Fruit fly (Drosophila melanogaster) whole organism, wandering third instar larva: Measurements from ENCODE around the gene CG17111.

Experiments
- CG32264 ChIP-seq: fragments of 200-800 bp; sonication (Bioruptor generic); optimal IDR thresholded peaks from 2 replicates; lab custom pipeline; 2016; ENCODE audit warnings: missing biosample characterization, missing genetic modification characterization
- CG9705 ChIP-seq: fragments of 200-800 bp; sonication (Bioruptor generic); optimal IDR thresholded peaks from 2 replicates; lab custom pipeline; 2018; ENCODE audit warnings: missing biosample characterization, mild to moderate bottlenecking, missing genetic modification characterization
- Dif ChIP-seq: fragments of 200-275, 200-300 bp; sonication (Bioruptor generic); optimal IDR thresholded peaks from 2 replicates; lab custom pipeline; 2018; ENCODE audit warnings: missing biosample characterization, missing genetic modification characterization; ENCODE audit not compliant: partially characterized antibody
- HLH106 ChIP-seq: fragments of 200-800 bp; optimal IDR thresholded peaks from 3 replicates; lab custom pipeline; 2019; ENCODE audit warnings: missing biosample characterization, mild to moderate bottlenecking, missing genetic modification characterization, moderate library complexity
- Hnf4 ChIP-seq: fragments of 200-800 bp; sonication (Bioruptor generic); optimal IDR thresholded peaks from 2 replicates; lab custom pipeline; 2016; ENCODE audit warnings: missing biosample characterization, mild to moderate bottlenecking, missing genetic modification characterization
- Hr78 ChIP-seq: fragments of >200 bp; optimal IDR thresholded peaks from 2 replicates; lab custom pipeline; 2017; ENCODE audit warnings: missing biosample characterization, missing genetic modification characterization
- Hr83 ChIP-seq: fragments of 200-300 bp; sonication (Bioruptor generic); optimal IDR thresholded peaks from 2 replicates; lab custom pipeline; 2016; ENCODE audit warnings: missing biosample characterization, mild to moderate bottlenecking, missing genetic modification characterization, moderate library complexity; ENCODE audit not compliant: poor library complexity, severe bottlenecking
- Jra ChIP-seq: sonication (Bioruptor generic); optimal IDR thresholded peaks from 2 replicates; lab custom pipeline; 2016; ENCODE audit warnings: missing biosample characterization, missing genetic modification characterization
- Mio ChIP-seq: sonication (Bioruptor generic); optimal IDR thresholded peaks from 2 replicates; lab custom pipeline; 2016; ENCODE audit warnings: missing biosample characterization, missing genetic modification characterization
- Myc ChIP-seq: fragments of >200 bp; optimal IDR thresholded peaks from 2 replicates; lab custom pipeline; 2017
- N ChIP-seq: fragments of >200 bp; optimal IDR thresholded peaks from 2 replicates; lab custom pipeline; 2018; ENCODE audit warnings: missing biosample characterization, missing external identifiers, missing genetic modification characterization
- OdsH ChIP-seq: fragments of 200-800 bp; sonication (Bioruptor generic); optimal IDR thresholded peaks from 2 replicates; lab custom pipeline; 2016; ENCODE audit warnings: missing biosample characterization, mild to moderate bottlenecking, missing genetic modification characterization
- Rel ChIP-seq, 2 experiments: fragments of 200-800 bp; sonication (Bioruptor generic) in 1 of 2; optimal IDR thresholded peaks; 2 replicates in 1 of 2; 3 replicates in 1 of 2; lab custom pipeline; 2016 to 2019; ENCODE audit warnings: mild to moderate bottlenecking in 2 of 2, missing biosample characterization in 2 of 2, missing genetic modification characterization in 2 of 2, moderate library complexity in 1 of 2
- Sp1 ChIP-seq: fragments of 200-800 bp; sonication (Bioruptor generic); optimal IDR thresholded peaks from 3 replicates; lab custom pipeline; 2019; ENCODE audit warnings: missing biosample characterization, mild to moderate bottlenecking, missing genetic modification characterization, moderate library complexity
- Vsx2 ChIP-seq: fragments of 200-300, 225-300 bp; sonication (Bioruptor generic); optimal IDR thresholded peaks from 2 replicates; lab custom pipeline; 2018; ENCODE audit warnings: missing biosample characterization, missing genetic modification characterization; ENCODE audit not compliant: partially characterized antibody
- br ChIP-seq: fragments of 200-800 bp; sonication (Bioruptor generic); optimal IDR thresholded peaks from 2 replicates; lab custom pipeline; 2016; ENCODE audit warnings: missing biosample characterization, missing genetic modification characterization
- brk ChIP-seq: fragments of 200-800 bp; sonication (Bioruptor generic); optimal IDR thresholded peaks from 2 replicates; lab custom pipeline; 2016; ENCODE audit warnings: missing biosample characterization, mild to moderate bottlenecking, missing genetic modification characterization
- dl ChIP-seq, 2 experiments: fragments of 175-275, 200-275 bp in 1 of 2; fragments of 200-275 bp in 1 of 2; sonication (Bioruptor generic); optimal IDR thresholded peaks; lab custom pipeline; 2018; ENCODE audit warnings: mild to moderate bottlenecking in 2 of 2, missing biosample characterization in 2 of 2, missing genetic modification characterization in 2 of 2, moderate library complexity in 2 of 2; ENCODE audit not compliant: partially characterized antibody in 2 of 2, insufficient read depth in 1 of 2
- dmrt93B ChIP-seq: fragments of 200-800 bp; sonication (Bioruptor generic); optimal IDR thresholded peaks from 2 replicates; lab custom pipeline; 2018; ENCODE audit warnings: missing biosample characterization, mild to moderate bottlenecking, missing genetic modification characterization
- dsf ChIP-seq: sonication (Bioruptor generic); optimal IDR thresholded peaks from 2 replicates; lab custom pipeline; 2016; ENCODE audit warnings: missing biosample characterization, missing genetic modification characterization, borderline replicate concordance
- foxo ChIP-seq, 2 experiments: fragments of 200-800 bp; sonication (Bioruptor generic); optimal IDR thresholded peaks; 2 replicates in 1 of 2; 3 replicates in 1 of 2; lab custom pipeline; 2016 to 2017; ENCODE audit warnings: missing biosample characterization in 2 of 2, missing genetic modification characterization in 2 of 2
- fru ChIP-seq: fragments of 200-800 bp; sonication (Bioruptor generic); optimal IDR thresholded peaks from 3 replicates; lab custom pipeline; 2016; ENCODE audit warnings: missing biosample characterization, mild to moderate bottlenecking, missing genetic modification characterization
- h ChIP-seq: fragments of 200-800 bp; sonication (Bioruptor generic); optimal IDR thresholded peaks from 3 replicates; lab custom pipeline; 2016; ENCODE audit warnings: missing biosample characterization, mild to moderate bottlenecking, missing genetic modification characterization
- jim ChIP-seq: fragments of 175-275, 200-325 bp; sonication (Bioruptor generic); optimal IDR thresholded peaks from 2 replicates; lab custom pipeline; 2016; ENCODE audit warnings: missing biosample characterization, mild to moderate bottlenecking, missing genetic modification characterization
- lola ChIP-seq: fragments of >200 bp; optimal IDR thresholded peaks from 2 replicates; lab custom pipeline; 2017; ENCODE audit warnings: missing biosample characterization, missing genetic modification characterization
- pan ChIP-seq: fragments of >200 bp; optimal IDR thresholded peaks from 2 replicates; lab custom pipeline; 2017
- psq ChIP-seq: fragments of 200-800 bp; sonication (Bioruptor generic); optimal IDR thresholded peaks from 3 replicates; lab custom pipeline; 2017; ENCODE audit warnings: missing biosample characterization, mild to moderate bottlenecking, missing genetic modification characterization, moderate library complexity
- rgr ChIP-seq: fragments of 200-800 bp; sonication (Bioruptor generic); optimal IDR thresholded peaks from 3 replicates; lab custom pipeline; 2016; ENCODE audit warnings: missing biosample characterization, mild to moderate bottlenecking, missing genetic modification characterization
- sage ChIP-seq: fragments of 200-800 bp; sonication (Bioruptor generic); optimal IDR thresholded peaks from 2 replicates; lab custom pipeline; 2016; ENCODE audit warnings: missing biosample characterization, mild to moderate bottlenecking, missing genetic modification characterization
- sv ChIP-seq: fragments of 200-800 bp; sonication (Bioruptor generic); optimal IDR thresholded peaks from 3 replicates; lab custom pipeline; 2016; ENCODE audit warnings: missing biosample characterization, missing genetic modification characterization
- woc ChIP-seq: sonication (Bioruptor generic); optimal IDR thresholded peaks from 2 replicates; lab custom pipeline; 2016; ENCODE audit warnings: missing biosample characterization, mild to moderate bottlenecking, missing genetic modification characterization

Gene CG17111

dm6 chr3R:23058858-23059257 lies 8.2 kb downstream of the CG17111 start, which contains the start of gene Ctns:
Gene Ctns, minus strand, starts transcription at chr3R:23058958.
- no peak for TF ChIP-seq sv (GFP tag; lab: Kevin White, UChicago)
- TF ChIP-seq sage (GFP tag; lab: Kevin White, UChicago): no peak
- no peak for TF ChIP-seq Vsx2
- no peak for TF ChIP-seq rgr (GFP tag; lab: Kevin White, UChicago)
- no peak for TF ChIP-seq CG9705 (GFP tag; lab: Kevin White, UChicago)
- no peak for TF ChIP-seq fru (GFP tag; lab: Kevin White, UChicago)
- no peak for TF ChIP-seq Dif (GFP tag; lab: Kevin White, UChicago)
- no peak for TF ChIP-seq CG32264 (GFP tag; lab: Kevin White, UChicago)
- no peak for TF ChIP-seq Hr78 (GFP tag; lab: Kevin White, UChicago)
- TF ChIP-seq Myc (lab: Kevin White, UChicago): no peak
- no peak for TF ChIP-seq Rel (GFP tag; optimal IDR thresholded peaks at IDR 0.05; lab: Kevin White, UChicago)
- TF ChIP-seq Rel (tag; optimal IDR thresholded peaks at IDR 0.05; lab: Kevin White, UChicago): no peak

dm6 chr3R:23057390-23057789 lies 9.7 kb downstream of the CG17111 start:
- TF ChIP-seq brk (GFP tag; lab: Kevin White, UChicago): no peak
- peak; percentile 17 for TF ChIP-seq Dif (GFP tag; lab: Kevin White, UChicago)
- no peak for TF ChIP-seq sage (GFP tag; lab: Kevin White, UChicago)

- no peak for TF ChIP-seq Mio (GFP tag; lab: Kevin White, UChicago)
- no peak for TF ChIP-seq HLH106
- no peak for TF ChIP-seq foxo (GFP tag; optimal IDR thresholded peaks at IDR 0.05; lab: Kevin White, UChicago)
- TF ChIP-seq Hnf4 (GFP tag; lab: Kevin White, UChicago): no peak
- no peak for TF ChIP-seq psq (GFP tag; lab: Kevin White, UChicago)
- TF ChIP-seq Rel (GFP tag; optimal IDR thresholded peaks at IDR 0.05; lab: Kevin White, UChicago): no peak
- TF ChIP-seq Rel (tag; optimal IDR thresholded peaks at IDR 0.05; lab: Kevin White, UChicago): peak; percentile 30
- no peak for TF ChIP-seq jim (GFP tag; lab: Kevin White, UChicago)
These were observed 10.3 kb downstream of the CG17111 start for dm6 chr3R:23056753-23057152.

- TF ChIP-seq foxo (GFP tag; optimal IDR thresholded peaks at IDR 0.05; lab: Kevin White, UChicago) (no peak), Hr83 (GFP tag; lab: Kevin White, UChicago) (no peak), CG32264 (GFP tag; lab: Kevin White, UChicago) (no peak), N (GFP tag; lab: Kevin White, UChicago) (no peak), sage (GFP tag; lab: Kevin White, UChicago) (no peak), woc (GFP tag; lab: Kevin White, UChicago) (no peak), pan (lab: Kevin White, UChicago) (no peak), Hr78 (GFP tag; lab: Kevin White, UChicago) (no peak), br (no peak), Jra (no peak), HLH106 (no peak)
These were observed 10.9 kb downstream of the CG17111 start for dm6 chr3R:23056113-23056512.

dm6 chr3R:23053936-23054335 lies 13.1 kb downstream of the CG17111 start, which contains the start of gene p53:
Gene p53, minus strand, starts transcription at chr3R:23054082.
- TF ChIP-seq Hnf4 (GFP tag; lab: Kevin White, UChicago) (no peak), br (peak; percentile 47), CG9705 (GFP tag; lab: Kevin White, UChicago) (peak; percentile 63), CG32264 (GFP tag; lab: Kevin White, UChicago) (peak; percentile 41), OdsH (peak; percentile 51), foxo (GFP tag; optimal IDR thresholded peaks at IDR 0.05; lab: Kevin White, UChicago) (peak in 1 of 2 experiments; percentile 39), Dif (GFP tag; lab: Kevin White, UChicago) (no peak), h (GFP tag; lab: Kevin White, UChicago) (peak; percentile 55), lola (GFP tag; lab: Kevin White, UChicago) (no peak), Hr78 (GFP tag; lab: Kevin White, UChicago) (no peak), Jra (no peak), Mio (GFP tag; lab: Kevin White, UChicago) (no peak), Vsx2 (no peak), Hr83 (GFP tag; lab: Kevin White, UChicago) (peak; percentile 62), pan (lab: Kevin White, UChicago) (no peak), Myc (lab: Kevin White, UChicago) (no peak), sv (GFP tag; lab: Kevin White, UChicago) (peak; percentile 64), dl (GFP tag; optimal IDR thresholded peaks at IDR 0.05; lab: Kevin White, UChicago; ENCODE audit: insufficient read depth in 1 of 2, partially characterized antibody in 2 of 2) (no peak), sage (GFP tag; lab: Kevin White, UChicago) (no peak), dmrt93B (GFP tag; lab: Kevin White, UChicago) (peak; percentile 69), psq (GFP tag; lab: Kevin White, UChicago) (no peak), fru (GFP tag; lab: Kevin White, UChicago) (peak; percentile 20), N (GFP tag; lab: Kevin White, UChicago) (no peak), rgr (GFP tag; lab: Kevin White, UChicago) (peak; percentile 68), Sp1 (GFP tag; lab: Kevin White, UChicago) (peak; percentile 53), HLH106 (peak; percentile 60), dsf (GFP tag; lab: Kevin White, UChicago) (no peak)
